Worm (Caenorhabditis elegans): ENCODE measurements around the gene C50A2.3.

Gene C50A2.3

DNA sequence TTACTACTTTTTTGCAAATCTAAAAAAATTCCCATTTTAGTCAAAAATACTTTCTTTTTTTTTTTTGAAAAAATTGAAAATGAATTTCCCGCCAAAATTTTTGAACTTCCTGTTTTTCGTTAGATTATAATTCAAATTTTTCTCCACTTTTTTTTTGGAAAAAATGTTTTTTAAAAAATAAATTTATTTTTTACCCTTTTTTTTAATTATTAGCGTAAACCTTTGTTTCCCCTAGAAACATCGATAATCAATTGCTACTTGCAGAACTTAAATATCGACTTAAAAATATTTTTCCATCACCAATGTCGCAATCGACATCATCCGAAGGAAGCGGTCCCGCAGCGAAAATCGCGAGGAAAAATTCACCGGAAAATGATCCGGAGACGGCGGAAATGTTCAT, 12.6 kb upstream of the C50A2.3 start, which contains the start of gene cec-2:
TSS of gene cec-2 (plus strand) at position 301 of the 400 bp plus-strand sequence.
- TF ChIP-seq ets-5 (GFP tag; IDR thresholded peaks at IDR 0.05) (no peak), blmp-1 (tag; optimal IDR thresholded peaks at IDR 0.05) (no peak), mep-1 (tag; optimal IDR thresholded peaks at IDR 0.05) (no peak), unc-130 (tag; optimal IDR thresholded peaks at IDR 0.05) (no peak), pqm-1 (tag; optimal IDR thresholded peaks at IDR 0.05) (no peak), lin-14 (GFP tag; optimal IDR thresholded peaks at IDR 0.05) (no peak), nhr-84 (tag; optimal IDR thresholded peaks at IDR 0.05) (no peak), fkh-10 (GFP tag; optimal IDR thresholded peaks at IDR 0.05) (no peak), elt-3 (tag; optimal IDR thresholded peaks at IDR 0.05) (no peak), mef-2 (tag; optimal IDR thresholded peaks at IDR 0.05) (no peak), nhr-76 (tag; optimal IDR thresholded peaks at IDR 0.05) (no peak), C16A3.4 (tag; optimal IDR thresholded peaks at IDR 0.05) (no peak), unc-30 (tag; optimal IDR thresholded peaks at IDR 0.05) (no peak), mab-9 (GFP tag; IDR thresholded peaks at IDR 0.05) (no peak), sup-37 (GFP tag; optimal IDR thresholded peaks at IDR 0.05) (no peak), mdl-1 (tag; optimal IDR thresholded peaks at IDR 0.05) (no peak), nhr-28 (tag; optimal IDR thresholded peaks at IDR 0.05) (no peak), hlh-17 (GFP tag; optimal IDR thresholded peaks at IDR 0.05; ENCODE audit: borderline replicate concordance) (no peak)

DNA sequence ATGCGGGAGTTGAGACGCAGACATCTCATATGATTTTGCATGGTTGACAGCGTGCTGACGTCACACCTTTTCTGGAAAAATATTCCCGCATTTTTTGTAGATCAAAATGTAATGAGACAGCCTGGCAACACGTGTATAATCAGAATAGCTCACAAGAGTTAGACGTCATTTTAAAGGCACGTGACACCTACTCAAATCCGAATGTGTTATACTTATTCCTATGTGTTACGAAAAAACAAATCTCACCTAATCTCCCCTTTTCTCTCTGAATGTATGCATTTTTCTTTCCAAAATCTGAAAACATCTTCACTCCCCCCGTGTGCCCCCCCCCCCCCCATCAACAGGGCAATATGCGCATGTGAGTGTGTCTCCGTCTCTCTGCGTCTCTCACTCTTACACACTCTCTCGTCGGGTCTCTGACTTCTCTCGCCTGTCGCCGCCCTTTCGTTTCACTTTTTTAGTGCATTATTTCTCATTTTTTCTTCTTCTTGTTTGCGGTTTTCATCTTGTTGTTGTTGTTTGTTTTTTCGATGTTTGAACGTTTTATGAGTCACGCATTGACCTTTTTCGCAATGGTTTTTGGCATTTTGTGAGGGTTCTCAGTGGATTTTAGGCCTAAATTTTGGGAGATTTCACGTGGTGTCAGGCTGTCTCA, 10.6 kb upstream of the C50A2.3 start:
- no peak for TF ChIP-seq Y116A8C.19 (tag; optimal IDR thresholded peaks at IDR 0.05; ENCODE audit: borderline replicate concordance)
- TF ChIP-seq snu-23 (GFP tag; optimal IDR thresholded peaks at IDR 0.05): peak; percentile 54
- peak in 1 of 2 experiments; percentile 82 for TF ChIP-seq mdl-1 (tag; optimal IDR thresholded peaks at IDR 0.05)
- peak; percentile 11 for TF ChIP-seq xbp-1 (tag; optimal IDR thresholded peaks at IDR 0.05)
- peak; percentile 6 for TF ChIP-seq F16B12.6 (tag; optimal IDR thresholded peaks at IDR 0.05)
- TF ChIP-seq C04F5.9 (tag; optimal IDR thresholded peaks at IDR 0.05): no peak
- TF ChIP-seq pag-3 (tag; optimal IDR thresholded peaks at IDR 0.05; ENCODE audit: borderline replicate concordance, insufficient read depth): no peak
- TF ChIP-seq tbx-2 (tag; optimal IDR thresholded peaks at IDR 0.05): peak; percentile 38
- peak; percentile 68 for TF ChIP-seq blmp-1 (tag; optimal IDR thresholded peaks at IDR 0.05)
- TF ChIP-seq dsc-1 (tag; optimal IDR thresholded peaks at IDR 0.05): peak; percentile 75
- peak; percentile 32 to 65 for TF ChIP-seq lsy-2 (tag; optimal IDR thresholded peaks at IDR 0.05)
- no peak for TF ChIP-seq unc-62 (GFP tag; optimal IDR thresholded peaks at IDR 0.05)
- no peak for TF ChIP-seq hlh-4 (tag; optimal IDR thresholded peaks at IDR 0.05)
- TF ChIP-seq isw-1 (GFP tag; IDR thresholded peaks at IDR 0.05): no peak
- TF ChIP-seq fkh-8 (tag; optimal IDR thresholded peaks at IDR 0.05): peak; percentile 72
- TF ChIP-seq egl-27 (tag; optimal IDR thresholded peaks at IDR 0.05): no peak
- TF ChIP-seq nhr-85 (tag): peak; percentile 83
- TF ChIP-seq rnt-1 (tag; optimal IDR thresholded peaks at IDR 0.05): peak; percentile 70
- peak; percentile 29 for TF ChIP-seq ceh-8 (GFP tag; optimal IDR thresholded peaks at IDR 0.05)
- TF ChIP-seq nhr-19 (GFP tag; conservative IDR thresholded peaks at IDR 0.05): peak; percentile 24
- peak; percentile 22 to 54 for TF ChIP-seq lin-35 (GFP tag; optimal IDR thresholded peaks at IDR 0.05)
- TF ChIP-seq efl-1 (optimal IDR thresholded peaks at IDR 0.05): peak; percentile 71 to 76
- peak; percentile 57 to 96 for TF ChIP-seq efl-1 (GFP tag; optimal IDR thresholded peaks at IDR 0.05 in 1 of 2)
- no peak for TF ChIP-seq lin-15B (tag; optimal IDR thresholded peaks at IDR 0.05)
- TF ChIP-seq ceh-82 (tag; optimal IDR thresholded peaks at IDR 0.05): peak; percentile 14 to 69 (median 30)
- TF ChIP-seq pax-3 (tag; optimal IDR thresholded peaks at IDR 0.05): peak; percentile 71
- peak; percentile 37 for TF ChIP-seq irx-1 (tag; optimal IDR thresholded peaks at IDR 0.05)
- no peak for TF ChIP-seq lin-39 (tag; optimal IDR thresholded peaks at IDR 0.05)
- peak; percentile 39 for TF ChIP-seq mep-1 (tag; optimal IDR thresholded peaks at IDR 0.05)
- TF ChIP-seq skn-1 (tag; optimal IDR thresholded peaks at IDR 0.05): peak; percentile 39
- TF ChIP-seq lin-14 (GFP tag; optimal IDR thresholded peaks at IDR 0.05): peak; percentile 91
- peak; percentile 42; the same call in 1 of the 2 replicates for TF ChIP-seq mab-9 (GFP tag; IDR thresholded peaks at IDR 0.05)
- TF ChIP-seq snpc-4 (tag; optimal IDR thresholded peaks at IDR 0.05): peak; percentile 18
- peak; percentile 27 to 58 (median 31) for TF ChIP-seq dpl-1 (GFP tag; optimal IDR thresholded peaks at IDR 0.05)
- peak; percentile 71 for TF ChIP-seq nhr-47 (tag; optimal IDR thresholded peaks at IDR 0.05)
- peak; percentile 28 for TF ChIP-seq nhr-20 (tag; optimal IDR thresholded peaks at IDR 0.05)
- peak; percentile 45 for TF ChIP-seq swsn-7 (tag; optimal IDR thresholded peaks at IDR 0.05)
- no peak for TF ChIP-seq nhr-76 (tag; optimal IDR thresholded peaks at IDR 0.05)
